Fruit fly (Drosophila melanogaster): ENCODE measurements around the gene Nufip.

Nufip gene

DNA sequence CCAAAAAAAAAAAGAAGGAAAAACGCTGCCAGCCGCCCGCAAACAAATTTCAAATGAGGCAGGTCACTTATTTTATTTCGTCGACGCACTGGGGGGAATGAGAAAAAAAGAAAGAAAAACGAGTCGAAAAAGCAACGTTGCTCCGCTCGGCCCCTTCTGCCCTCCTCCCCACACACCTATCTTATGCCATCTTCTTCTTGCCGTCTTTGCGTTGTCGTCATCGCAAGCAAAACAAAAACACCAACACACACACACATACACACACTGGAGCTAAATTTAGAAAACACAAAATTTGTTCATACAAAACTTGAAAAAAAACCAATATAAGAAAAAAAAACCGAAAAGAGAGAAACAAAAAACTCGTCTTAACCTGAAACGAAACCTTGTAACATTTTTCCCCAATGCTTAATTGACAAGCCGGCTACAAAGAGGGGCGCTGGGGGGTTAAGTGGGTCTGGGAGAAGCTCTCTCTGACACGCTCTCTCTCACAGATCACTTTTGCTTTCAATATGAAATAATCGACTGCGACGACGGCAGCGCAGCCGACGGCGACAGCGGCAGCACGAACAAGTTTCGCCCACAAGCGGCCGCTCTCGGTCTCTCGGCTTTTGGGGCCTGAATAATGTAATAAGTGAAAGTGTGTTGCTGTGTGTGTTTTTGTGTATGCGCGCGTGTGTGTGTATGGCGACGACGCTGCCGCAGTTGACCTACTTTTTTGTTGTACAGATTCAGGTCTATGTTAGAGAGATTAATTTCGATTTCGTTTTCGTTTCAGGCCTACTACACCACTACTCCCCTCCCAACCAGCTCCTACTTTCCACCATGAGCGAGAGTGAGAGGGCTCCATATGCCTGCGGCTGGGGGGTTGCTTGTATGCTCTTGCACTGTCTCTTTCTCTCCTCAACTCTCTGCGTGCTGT, 23.2 kb upstream of the Nufip start (continued):
- no peak for TF ChIP-seq CG2889 (GFP tag; IDR thresholded peaks at IDR 0.05)
- TF ChIP-seq corto (GFP tag; optimal IDR thresholded peaks at IDR 0.05), result no peak
- no peak for TF ChIP-seq al (GFP tag; IDR thresholded peaks at IDR 0.05)
- no peak for TF ChIP-seq CG11504 (tag; optimal IDR thresholded peaks at IDR 0.05)
- TF ChIP-seq CG1233 (GFP tag; optimal IDR thresholded peaks at IDR 0.05), result no peak
- no peak for TF ChIP-seq Doc2 (GFP tag; IDR thresholded peaks at IDR 0.05)
- TF ChIP-seq peb (GFP tag; IDR thresholded peaks at IDR 0.05), result no peak
- TF ChIP-seq wor (GFP tag; IDR thresholded peaks at IDR 0.05), result no peak
- TF ChIP-seq rib (GFP tag; IDR thresholded peaks at IDR 0.05), result peak; percentile 38; the same call in 1 of the 2 replicates
- no peak for TF ChIP-seq tna (GFP tag; IDR thresholded peaks at IDR 0.05; ENCODE audit: partially characterized antibody)
- TF ChIP-seq Blimp-1 (GFP tag; optimal IDR thresholded peaks at IDR 0.05), result peak; percentile 100
- no peak for TF ChIP-seq CG8290 (GFP tag; optimal IDR thresholded peaks at IDR 0.05)
- TF ChIP-seq CG8290 (tag; optimal IDR thresholded peaks at IDR 0.05), result peak; percentile 13 to 49
- TF ChIP-seq Ssrp (tag; optimal IDR thresholded peaks at IDR 0.05), result no peak
- TF ChIP-seq gcm2 (GFP tag; optimal IDR thresholded peaks at IDR 0.05), result no peak
- TF ChIP-seq knrl (GFP tag; IDR thresholded peaks at IDR 0.05; ENCODE audit: partially characterized antibody), result no peak
- peak; percentile 39 for TF ChIP-seq lbe (GFP tag; optimal IDR thresholded peaks at IDR 0.05)
- TF ChIP-seq bcd (GFP tag; optimal IDR thresholded peaks at IDR 0.05), result no peak
- 0 out of 2 replicates have a peak, but pooled peaks have one; percentile 42 for TF ChIP-seq sna (GFP tag; IDR thresholded peaks at IDR 0.05; ENCODE audit: partially characterized antibody)
- TF ChIP-seq CG7928 (GFP tag; optimal IDR thresholded peaks at IDR 0.05), result no peak
- peak; percentile 77 to 92 for TF ChIP-seq Trl (optimal IDR thresholded peaks at IDR 0.05)
- peak; percentile 62 for TF ChIP-seq Trl (GFP tag; optimal IDR thresholded peaks at IDR 0.05)
- TF ChIP-seq NFAT (GFP tag; IDR thresholded peaks at IDR 0.05), result no peak
- peak; percentile 32 for TF ChIP-seq twi (tag; optimal IDR thresholded peaks at IDR 0.05)
- no peak for TF ChIP-seq CoRest (tag; optimal IDR thresholded peaks at IDR 0.05)
- TF ChIP-seq sisA (GFP tag; IDR thresholded peaks at IDR 0.05), result no peak
- peak; percentile 95; the same call in 3 of the 4 replicates for TF ChIP-seq chinmo (GFP tag; IDR thresholded peaks at IDR 0.05; ENCODE audit: partially characterized antibody)
- TF ChIP-seq ssp (GFP tag; IDR thresholded peaks at IDR 0.05), result no peak
- TF ChIP-seq dm (GFP tag; optimal IDR thresholded peaks at IDR 0.05), result peak; percentile 6
- TF ChIP-seq Bgb (GFP tag; IDR thresholded peaks at IDR 0.05; ENCODE audit: partially characterized antibody), result 0 out of 2 replicates have a peak, but pooled peaks have one; percentile 28
- TF ChIP-seq CG1024 (GFP tag; IDR thresholded peaks at IDR 0.05), result no peak
- no peak for TF ChIP-seq CG11085 (GFP tag; IDR thresholded peaks at IDR 0.05)
- peak; percentile 2 for TF ChIP-seq yki (optimal IDR thresholded peaks at IDR 0.05)
- no peak for TF ChIP-seq shn (GFP tag; optimal IDR thresholded peaks at IDR 0.05)
- peak; percentile 4; the same call in 1 of the 2 replicates for TF ChIP-seq onecut (GFP tag; IDR thresholded peaks at IDR 0.05)
- peak; percentile 26; the same call in 1 of the 3 replicates for TF ChIP-seq HLH4C (GFP tag; IDR thresholded peaks at IDR 0.05; ENCODE audit: partially characterized antibody)
- TF ChIP-seq dimm (GFP tag; IDR thresholded peaks at IDR 0.05), result no peak
- no peak for TF ChIP-seq btn (GFP tag; optimal IDR thresholded peaks at IDR 0.05)
- TF ChIP-seq Hr3 (GFP tag; optimal IDR thresholded peaks at IDR 0.05), result peak; percentile 92
- no peak for TF ChIP-seq Fer3 (tag; optimal IDR thresholded peaks at IDR 0.05)
- no peak for TF ChIP-seq CG6654 (GFP tag; optimal IDR thresholded peaks at IDR 0.05)
- no peak for TF ChIP-seq trh (GFP tag; optimal IDR thresholded peaks at IDR 0.05)
- peak; percentile 31 for TF ChIP-seq CG1603 (tag; optimal IDR thresholded peaks at IDR 0.05)
- peak; percentile 46 for TF ChIP-seq Spps (tag; optimal IDR thresholded peaks at IDR 0.05)
- TF ChIP-seq Dref (GFP tag; IDR thresholded peaks at IDR 0.05), result no peak
- no peak for TF ChIP-seq Lim3 (GFP tag; IDR thresholded peaks at IDR 0.05)
- TF ChIP-seq ab (GFP tag; optimal IDR thresholded peaks at IDR 0.05), result peak; percentile 32
- no peak for TF ChIP-seq CG16813 (GFP tag; IDR thresholded peaks at IDR 0.05; ENCODE audit: partially characterized antibody)

All from whole organism, embryonic.